Fruit fly (Drosophila melanogaster): ENCODE data around the gene CG46525.
A peak's percentile ranks its signal among the peaks of the same experiment; 100 is the strongest.

The CG46525 gene

DNA sequence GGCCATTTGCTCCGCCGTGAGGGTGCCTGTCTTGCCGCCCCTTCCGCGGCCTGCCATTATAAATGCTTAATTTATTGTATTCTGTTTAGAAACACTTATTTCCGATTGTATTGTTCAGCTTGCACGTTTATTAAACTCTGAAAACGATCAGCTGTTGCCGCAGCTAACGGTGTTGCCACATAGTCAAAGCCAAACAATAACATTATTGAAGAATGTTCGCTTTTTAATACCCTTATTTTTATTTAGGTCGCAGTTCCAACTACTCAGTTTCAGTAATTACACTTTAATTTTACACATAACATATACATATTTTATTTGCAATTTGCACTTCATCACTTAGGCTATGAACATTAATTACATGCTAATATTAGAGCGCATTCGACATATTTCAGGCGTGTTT lies 48.0 kb upstream of the CG46525 start, which contains the start of gene Polr3G (continued):
- TF ChIP-seq pan (optimal IDR thresholded peaks at IDR 0.05) (no peak), pan (GFP tag; optimal IDR thresholded peaks at IDR 0.05 in 1 of 2, IDR thresholded peaks at IDR 0.05 in 1 of 2) (no peak), Med (GFP tag) (peak; percentile 80), crp (GFP tag; optimal IDR thresholded peaks at IDR 0.05) (peak; percentile 59 to 93), CG12299 (tag; optimal IDR thresholded peaks at IDR 0.05) (no peak), dmrt11E (tag; optimal IDR thresholded peaks at IDR 0.05) (no peak), ranshi (GFP tag; IDR thresholded peaks at IDR 0.05) (no peak), CG15601 (tag; optimal IDR thresholded peaks at IDR 0.05) (no peak), hkb (optimal IDR thresholded peaks at IDR 0.05) (no peak), hkb (GFP tag; IDR thresholded peaks at IDR 0.05) (no peak), stc (GFP tag; IDR thresholded peaks at IDR 0.05) (no peak), slbo (GFP tag; IDR thresholded peaks at IDR 0.05) (peak; percentile 51), CG15011 (GFP tag; optimal IDR thresholded peaks at IDR 0.05) (no peak), Tbp (GFP tag; optimal IDR thresholded peaks at IDR 0.05) (no peak), br (optimal IDR thresholded peaks at IDR 0.05) (no peak), CG8359 (GFP tag; optimal IDR thresholded peaks at IDR 0.05; ENCODE audit: borderline replicate concordance) (no peak), CG16779 (GFP tag; IDR thresholded peaks at IDR 0.05) (no peak), row (GFP tag; IDR thresholded peaks at IDR 0.05) (peak; percentile 83), Dp (GFP tag; optimal IDR thresholded peaks at IDR 0.05) (peak; percentile 1), CG15073 (GFP tag; optimal IDR thresholded peaks at IDR 0.05) (no peak), pzg (GFP tag; optimal IDR thresholded peaks at IDR 0.05) (peak; percentile 39), CG11247 (GFP tag; IDR thresholded peaks at IDR 0.05) (no peak), CG30020 (tag; optimal IDR thresholded peaks at IDR 0.05) (peak; percentile 14), CG11696 (GFP tag; IDR thresholded peaks at IDR 0.05) (no peak), mam (GFP tag; optimal IDR thresholded peaks at IDR 0.05) (no peak), CG1832 (GFP tag; optimal IDR thresholded peaks at IDR 0.05) (no peak), tin (GFP tag; optimal IDR thresholded peaks at IDR 0.05) (peak; percentile 16), CG14441 (GFP tag; IDR thresholded peaks at IDR 0.05) (no peak), MBD-R2 (GFP tag; IDR thresholded peaks at IDR 0.05) (peak; percentile 92), CG3726 (GFP tag; IDR thresholded peaks at IDR 0.05) (no peak), eyg (GFP tag; optimal IDR thresholded peaks at IDR 0.05) (peak; percentile 7), CG42726 (GFP tag; IDR thresholded peaks at IDR 0.05; ENCODE audit: partially characterized antibody) (no peak), MTF-1 (GFP tag; optimal IDR thresholded peaks at IDR 0.05; ENCODE audit: borderline replicate concordance) (no peak), cas (GFP tag; IDR thresholded peaks at IDR 0.05) (no peak), Dfd (GFP tag; optimal IDR thresholded peaks at IDR 0.05) (no peak), stwl (tag; optimal IDR thresholded peaks at IDR 0.05) (peak; percentile 28), CG17186 (GFP tag; optimal IDR thresholded peaks at IDR 0.05) (no peak), sqz (GFP tag; optimal IDR thresholded peaks at IDR 0.05) (no peak), wdn (GFP tag; IDR thresholded peaks at IDR 0.05) (no peak), esg (GFP tag; conservative IDR thresholded peaks at IDR 0.05) (no peak), CG10565 (GFP tag; optimal IDR thresholded peaks at IDR 0.05) (no peak), CG7839 (tag; optimal IDR thresholded peaks at IDR 0.05) (peak; percentile 4), CG11398 (GFP tag; optimal IDR thresholded peaks at IDR 0.05) (no peak), CG12155 (GFP tag; optimal IDR thresholded peaks at IDR 0.05) (no peak), Fer1 (GFP tag; optimal IDR thresholded peaks at IDR 0.05) (peak; percentile 26), tll (GFP tag; optimal IDR thresholded peaks at IDR 0.05) (no peak), pb (GFP tag; optimal IDR thresholded peaks at IDR 0.05) (no peak), Drgx (GFP tag; IDR thresholded peaks at IDR 0.05) (no peak), Ets97D (GFP tag; optimal IDR thresholded peaks at IDR 0.05) (no peak), inv (GFP tag; IDR thresholded peaks at IDR 0.05; ENCODE audit: partially characterized antibody) (no peak), tap (tag; optimal IDR thresholded peaks at IDR 0.05) (no peak), mld (GFP tag; IDR thresholded peaks at IDR 0.05; ENCODE audit: partially characterized antibody) (no peak), CG10959 (GFP tag; IDR thresholded peaks at IDR 0.05) (no peak)
